Fruit fly (Drosophila melanogaster) whole organism: Measurements from ENCODE around the gene CG32462.

Source experiments
- pan ChIP-seq: fragments of >200 bp; optimal IDR thresholded peaks from 2 replicates; lab custom pipeline; 2017
- usp ChIP-seq: fragments of >200 bp; optimal IDR thresholded peaks from 2 replicates; lab custom pipeline; 2017; ENCODE audit warnings: missing biosample characterization, missing genetic modification characterization, mixed read lengths

dm6 chr3L:22853412-22853811 lies at the start of gene CG32462:
- no peak for TF ChIP-seq pan (lab: Kevin White, UChicago)
- TF ChIP-seq usp, result no peak
